Fruit fly (Drosophila melanogaster): ENCODE results near the gene mthl14.

DNA sequence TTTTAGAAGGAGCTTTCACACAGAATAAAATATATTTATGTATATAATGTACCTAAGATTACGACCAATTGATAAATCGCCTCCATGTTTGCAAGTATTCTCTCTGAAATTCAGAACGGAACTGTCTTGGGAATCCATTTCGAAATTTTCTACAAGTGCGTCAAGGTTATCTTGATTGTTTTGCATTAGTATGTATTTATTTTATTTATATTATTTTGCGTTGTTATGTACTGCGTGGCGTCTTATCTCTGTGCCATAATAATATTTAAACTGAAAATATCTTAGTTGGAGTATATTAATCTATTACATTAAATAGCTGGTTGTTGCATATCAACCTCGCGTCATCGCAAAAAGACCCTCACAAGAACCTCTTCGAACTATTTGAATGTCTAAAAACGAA, 15.8 kb upstream of the mthl14 start, which contains the start of gene CG42846:
- TF ChIP-seq ttk (optimal IDR thresholded peaks at IDR 0.05) (no peak), h (optimal IDR thresholded peaks at IDR 0.05) (no peak), Myc (optimal IDR thresholded peaks at IDR 0.05) (no peak)
